Worm (Caenorhabditis elegans) whole organism, L4 larva: Measurements from ENCODE around the gene W04E12.4.

Experiments
- D1046.2 ChIP-seq: fragments of 200-800 bp; sonication (Bioruptor generic); IDR thresholded peaks from 2 replicates; pipeline ENCODE4 v1.3.6; 2022; ENCODE audit warnings: missing genetic modification characterization, missing compliant biosample characterization
- F10B5.3 ChIP-seq: sonication (generic microtip); optimal IDR thresholded peaks from 2 replicates; lab custom pipeline; 2016; ENCODE audit warnings: mild to moderate bottlenecking, missing genetic modification characterization, missing compliant biosample characterization
- F26F4.8 ChIP-seq: fragments of 200-800 bp; sonication (Bioruptor generic); conservative IDR thresholded peaks from 2 replicates; pipeline ENCODE4 v1.3.6; 2022; ENCODE audit warnings: missing genetic modification characterization, missing compliant biosample characterization
- F37D6.2 ChIP-seq: sonication (generic microtip); optimal IDR thresholded peaks from 2 replicates; lab custom pipeline; 2016; ENCODE audit warnings: mild to moderate bottlenecking, missing genetic modification characterization, missing compliant biosample characterization
- T20F7.1 ChIP-seq: fragments of 200-800 bp; sonication (Bioruptor generic); optimal IDR thresholded peaks from 2 replicates; lab custom pipeline; 2018; ENCODE audit warnings: mild to moderate bottlenecking, missing genetic modification characterization, missing compliant biosample characterization
- Y5F2A.4 ChIP-seq: fragments of 200-800 bp; sonication (Bioruptor generic); optimal IDR thresholded peaks from 2 replicates; lab custom pipeline; 2018; ENCODE audit warnings: mild to moderate bottlenecking, missing genetic modification characterization, missing compliant biosample characterization
- aha-1 ChIP-seq: fragments of 150-350 bp; peaks from one replicate; lab custom pipeline; 2014; ENCODE audit warnings: missing biosample characterization, missing genetic modification characterization
- aly-2 ChIP-seq: sonication (generic microtip); optimal IDR thresholded peaks from 2 replicates; lab custom pipeline; 2018; ENCODE audit warnings: missing biosample characterization, missing genetic modification characterization
- ama-1 ChIP-seq: fragments of 150-350 bp; optimal IDR thresholded peaks from 2 replicates; lab custom pipeline; 2014; ENCODE audit warnings: inconsistent platforms, mixed read lengths
- arid-1 ChIP-seq: fragments of 200-800 bp; sonication (Bioruptor generic); conservative IDR thresholded peaks from 2 replicates; pipeline ENCODE4 v1.3.6; 2022; ENCODE audit warnings: missing genetic modification reagents, missing genetic modification characterization, missing compliant biosample characterization
- ceh-20 ChIP-seq: fragments of 200-800 bp; sonication (Bioruptor generic); IDR thresholded peaks from 2 replicates; pipeline ENCODE4 v1.3.6; 2022; ENCODE audit warnings: missing genetic modification reagents, missing genetic modification characterization, missing compliant biosample characterization
- ceh-44 ChIP-seq: fragments of 200-800 bp; sonication (Bioruptor generic); IDR thresholded peaks from 2 replicates; pipeline ENCODE4 v1.3.6; 2022; ENCODE audit warnings: missing genetic modification reagents, missing genetic modification characterization, missing compliant biosample characterization
- ces-1 ChIP-seq: fragments of 150-350 bp; sonication (generic microtip); optimal IDR thresholded peaks from 4 replicates; lab custom pipeline; 2014; ENCODE audit warnings: missing biosample characterization, missing genetic modification reagents, missing genetic modification characterization
- cey-2 ChIP-seq: sonication (generic microtip); optimal IDR thresholded peaks from 3 replicates; lab custom pipeline; 2017; ENCODE audit warnings: missing genetic modification characterization, mild to moderate bottlenecking, missing compliant biosample characterization, antibody characterized with exemption, borderline replicate concordance; ENCODE audit not compliant: insufficient read depth
- dve-1 ChIP-seq: sonication (generic microtip); optimal IDR thresholded peaks from 2 replicates; lab custom pipeline; 2017; ENCODE audit warnings: antibody characterized with exemption, mild to moderate bottlenecking, missing genetic modification characterization, missing compliant biosample characterization; ENCODE audit not compliant: insufficient read depth
- egl-43 ChIP-seq: fragments of 200-800 bp; sonication (Bioruptor generic); IDR thresholded peaks from 2 replicates; pipeline ENCODE4 v1.3.6; 2022; ENCODE audit warnings: missing genetic modification reagents, missing genetic modification characterization, missing compliant biosample characterization
- hlh-11 ChIP-seq: fragments of 200-800 bp; sonication (Bioruptor generic); optimal IDR thresholded peaks from 2 replicates; lab custom pipeline; 2018; ENCODE audit warnings: mild to moderate bottlenecking, missing genetic modification characterization, missing compliant biosample characterization
- lir-3 ChIP-seq: sonication (generic microtip); optimal IDR thresholded peaks from 2 replicates; lab custom pipeline; 2016; ENCODE audit warnings: mild to moderate bottlenecking, missing genetic modification characterization, missing compliant biosample characterization
- mxl-2 ChIP-seq: fragments of 200-800 bp; sonication (Bioruptor generic); conservative IDR thresholded peaks from 2 replicates; pipeline ENCODE4 v1.3.6; 2022; ENCODE audit warnings: missing genetic modification reagents, missing genetic modification characterization, missing compliant biosample characterization
- mxl-3 ChIP-seq: fragments of 200-800 bp; sonication (Bioruptor generic); optimal IDR thresholded peaks from 2 replicates; lab custom pipeline; 2018; ENCODE audit warnings: mild to moderate bottlenecking, missing genetic modification characterization, missing compliant biosample characterization
- nhr-10 ChIP-seq: fragments of 150-350 bp; optimal IDR thresholded peaks from 2 replicates; lab custom pipeline; 2014; ENCODE audit warnings: missing biosample characterization, missing genetic modification characterization
- nhr-102 ChIP-seq: sonication (generic microtip); optimal IDR thresholded peaks from 2 replicates; lab custom pipeline; 2016; ENCODE audit warnings: mild to moderate bottlenecking, missing genetic modification characterization, moderate library complexity, missing compliant biosample characterization
- nhr-11 ChIP-seq: fragments of 150-350 bp; optimal IDR thresholded peaks from 2 replicates; lab custom pipeline; 2014; ENCODE audit warnings: missing biosample characterization, missing genetic modification characterization
- nhr-25 ChIP-seq: sonication (generic microtip); optimal IDR thresholded peaks from 2 replicates; lab custom pipeline; 2017; ENCODE audit warnings: missing genetic modification characterization, mild to moderate bottlenecking, missing compliant biosample characterization, antibody characterized with exemption, moderate library complexity, borderline replicate concordance; ENCODE audit not compliant: insufficient read depth
- nhr-42 ChIP-seq: fragments of 200-800 bp; sonication (Bioruptor generic); IDR thresholded peaks from 2 replicates; pipeline ENCODE4 v1.3.6; 2022; ENCODE audit warnings: missing genetic modification characterization, missing compliant biosample characterization
- nhr-6 ChIP-seq: fragments of 150-350 bp; optimal IDR thresholded peaks from 2 replicates; lab custom pipeline; 2014; ENCODE audit warnings: missing biosample characterization, missing genetic modification characterization
- pha-4 ChIP-seq, 2 experiments: fragments of 150-350 bp in 1 of 2; fragments of 200-800 bp in 1 of 2; sonication (Bioruptor generic) in 1 of 2; IDR thresholded peaks in 1 of 2; optimal IDR thresholded peaks in 1 of 2; 2 replicates each; pipeline versions ENCODE4 v1.3.6 to Lab custom; 2014 to 2022; ENCODE audit warnings: missing genetic modification characterization in 2 of 2, missing genetic modification reagents in 2 of 2, missing biosample characterization in 1 of 2, missing compliant biosample characterization in 1 of 2
- set-16 ChIP-seq: fragments of 200-800 bp; sonication (Bioruptor generic); IDR thresholded peaks from 2 replicates; pipeline ENCODE4 v1.3.6; 2022; ENCODE audit warnings: missing genetic modification reagents, missing genetic modification characterization, missing compliant biosample characterization
- unc-130 ChIP-seq: sonication (generic microtip); optimal IDR thresholded peaks from 2 replicates; lab custom pipeline; 2016; ENCODE audit warnings: missing genetic modification reagents, missing genetic modification characterization, missing compliant biosample characterization
- vab-7 ChIP-seq: fragments of 200-800 bp; sonication (Bioruptor generic); IDR thresholded peaks from 2 replicates; pipeline ENCODE4 v1.3.6; 2022; ENCODE audit warnings: missing genetic modification reagents, missing genetic modification characterization, missing compliant biosample characterization
- zfp-3 ChIP-seq: fragments of 200-800 bp; sonication (Bioruptor generic); conservative IDR thresholded peaks from 2 replicates; pipeline ENCODE4 v1.3.6; 2022; ENCODE audit warnings: missing genetic modification reagents, missing genetic modification characterization, missing compliant biosample characterization
- zip-11 ChIP-seq: fragments of 200-800 bp; sonication (Bioruptor generic); IDR thresholded peaks from 2 replicates; pipeline ENCODE4 v1.3.6; 2022; ENCODE audit warnings: missing genetic modification characterization, missing compliant biosample characterization
- zip-2 ChIP-seq: fragments of 150-350 bp; optimal IDR thresholded peaks from 2 replicates; lab custom pipeline; 2014; ENCODE audit warnings: missing biosample characterization, missing genetic modification characterization
- ztf-7 ChIP-seq: fragments of 150-350 bp; optimal IDR thresholded peaks from 2 replicates; lab custom pipeline; 2014; ENCODE audit warnings: missing biosample characterization, missing genetic modification characterization

W04E12.4 gene

ce11 chrV:19730280-19730679 lies 13.1 kb upstream of the W04E12.4 start, which contains the start of gene Y116F11A.1:
Gene Y116F11A.1 (plus strand): TSS chrV:19730580.
- TF ChIP-seq zip-2 (tag; lab: Kevin White, UChicago), result no peak
- no peak for TF ChIP-seq T20F7.1 (GFP tag; lab: Kevin White, UChicago)
- no peak for TF ChIP-seq pha-4 (GFP tag; IDR thresholded peaks at IDR 0.05; lab: Robert Waterston, UW)
- no peak for TF ChIP-seq pha-4 (tag; optimal IDR thresholded peaks at IDR 0.05; lab: Kevin White, UChicago)
- TF ChIP-seq arid-1 (GFP tag; lab: Robert Waterston, UW), result no peak
- TF ChIP-seq ceh-44 (GFP tag; lab: Robert Waterston, UW), result no peak
- no peak for TF ChIP-seq ztf-7 (tag; lab: Kevin White, UChicago)
- no peak for TF ChIP-seq D1046.2 (GFP tag; lab: Robert Waterston, UW)
- TF ChIP-seq zip-11, result no peak
- TF ChIP-seq ama-1 (lab: Kevin White, UChicago), result no peak
- TF ChIP-seq nhr-11 (tag; lab: Kevin White, UChicago), result no peak

- TF ChIP-seq nhr-6 (tag; lab: Kevin White, UChicago) (no peak), set-16 (GFP tag; lab: Robert Waterston, UW) (peak; percentile 86), arid-1 (GFP tag; lab: Robert Waterston, UW) (no peak), mxl-2 (no peak), aly-2 (tag; lab: Kevin White, UChicago) (no peak), hlh-11 (no peak), egl-43 (GFP tag; lab: Robert Waterston, UW) (0 out of 2 replicates have a peak, but pooled peaks have one; percentile 32), ceh-20 (no peak), F26F4.8 (GFP tag; lab: Robert Waterston, UW) (0 out of 2 replicates have a peak, but pooled peaks have one; percentile 7)
- TF ChIP-seq, all 104 proteins: peak for 3
Observed at ce11 chrV:19733728-19734127, 9.7 kb upstream of the W04E12.4 start.

ce11 chrV:19737458-19737857 lies 5.9 kb upstream of the W04E12.4 start, which contains the start of gene W04E12.7:
Gene W04E12.7 (minus strand): TSS chrV:19737558.
- no peak for TF ChIP-seq zfp-3
- peak; percentile 1 for TF ChIP-seq aha-1 (tag; lab: Kevin White, UChicago)

- TF ChIP-seq nhr-102 (tag; lab: Kevin White, UChicago) (no peak), pha-4 (GFP tag; IDR thresholded peaks at IDR 0.05; lab: Robert Waterston, UW) (no peak), pha-4 (tag; optimal IDR thresholded peaks at IDR 0.05; lab: Kevin White, UChicago) (no peak), Y5F2A.4 (GFP tag; lab: Kevin White, UChicago) (no peak), ztf-7 (tag; lab: Kevin White, UChicago) (no peak), unc-130 (GFP tag; lab: Kevin White, UChicago) (no peak), vab-7 (GFP tag; lab: Robert Waterston, UW) (no peak), nhr-42 (GFP tag; lab: Robert Waterston, UW) (no peak), F10B5.3 (tag; lab: Kevin White, UChicago) (no peak), egl-43 (GFP tag; lab: Robert Waterston, UW) (no peak), ces-1 (GFP tag; lab: Kevin White, UChicago) (no peak), F37D6.2 (tag; lab: Kevin White, UChicago) (no peak), nhr-10 (tag; lab: Kevin White, UChicago) (no peak), mxl-3 (GFP tag; lab: Kevin White, UChicago) (no peak)
Observed at ce11 chrV:19738117-19738516, 5.3 kb upstream of the W04E12.4 start, which contains the start of gene fbxa-131. Gene fbxa-131 (plus strand): TSS chrV:19738417.

ce11 chrV:19741034-19741433 lies 2.4 kb upstream of the W04E12.4 start, which contains the start of gene W04E12.2:
Gene W04E12.2 (minus strand): TSS chrV:19741134.
- TF ChIP-seq lir-3 (tag; lab: Kevin White, UChicago) (no peak), cey-2 (tag; lab: Kevin White, UChicago) (no peak), nhr-25 (tag; lab: Kevin White, UChicago) (no peak), dve-1 (no peak), nhr-10 (tag; lab: Kevin White, UChicago) (no peak), zfp-3 (no peak)
